Worm (Caenorhabditis elegans): ENCODE data around the gene T26C12.1.

Gene T26C12.1

DNA sequence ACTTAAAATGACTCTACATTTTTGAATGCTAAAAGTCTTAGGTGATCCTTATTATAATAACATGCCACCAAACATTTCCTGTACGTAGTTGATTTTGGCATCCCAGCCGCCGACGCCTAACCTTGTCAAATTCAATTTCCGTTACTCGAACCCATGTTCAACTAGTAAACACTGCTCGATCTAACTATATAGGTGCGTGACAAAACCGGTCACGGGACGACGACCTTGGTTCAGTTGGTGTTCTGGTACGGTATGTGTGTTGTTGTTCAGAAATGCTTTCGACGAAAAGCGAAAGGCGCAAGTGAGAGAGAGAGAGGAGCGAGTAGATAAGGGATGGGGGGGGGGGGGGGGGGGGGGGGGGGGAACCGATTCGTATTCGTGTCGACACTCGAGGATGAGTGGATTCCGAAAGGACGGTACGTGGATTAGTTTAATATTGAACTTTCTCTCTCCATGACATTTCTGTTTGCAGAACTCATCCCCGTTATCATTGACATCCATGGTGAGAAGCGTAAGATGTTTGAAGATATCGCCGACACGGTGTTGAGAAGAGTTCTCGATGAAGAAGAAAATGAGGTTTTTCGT, 33.4 kb downstream of the T26C12.1 start, which contains the start of gene W08E12.8:
Gene W08E12.8 (plus strand): TSS at position 395 of the 585 bp plus-strand sequence.
- TF ChIP-seq ztf-25 (GFP tag; IDR thresholded peaks at IDR 0.05), result no peak
- TF ChIP-seq zfh-2 (GFP tag; conservative IDR thresholded peaks at IDR 0.05), result peak; percentile 72; the same call in 1 of the 2 replicates
- TF ChIP-seq egrh-3 (GFP tag; IDR thresholded peaks at IDR 0.05), result peak; percentile 78; the same call in 1 of the 2 replicates

DNA sequence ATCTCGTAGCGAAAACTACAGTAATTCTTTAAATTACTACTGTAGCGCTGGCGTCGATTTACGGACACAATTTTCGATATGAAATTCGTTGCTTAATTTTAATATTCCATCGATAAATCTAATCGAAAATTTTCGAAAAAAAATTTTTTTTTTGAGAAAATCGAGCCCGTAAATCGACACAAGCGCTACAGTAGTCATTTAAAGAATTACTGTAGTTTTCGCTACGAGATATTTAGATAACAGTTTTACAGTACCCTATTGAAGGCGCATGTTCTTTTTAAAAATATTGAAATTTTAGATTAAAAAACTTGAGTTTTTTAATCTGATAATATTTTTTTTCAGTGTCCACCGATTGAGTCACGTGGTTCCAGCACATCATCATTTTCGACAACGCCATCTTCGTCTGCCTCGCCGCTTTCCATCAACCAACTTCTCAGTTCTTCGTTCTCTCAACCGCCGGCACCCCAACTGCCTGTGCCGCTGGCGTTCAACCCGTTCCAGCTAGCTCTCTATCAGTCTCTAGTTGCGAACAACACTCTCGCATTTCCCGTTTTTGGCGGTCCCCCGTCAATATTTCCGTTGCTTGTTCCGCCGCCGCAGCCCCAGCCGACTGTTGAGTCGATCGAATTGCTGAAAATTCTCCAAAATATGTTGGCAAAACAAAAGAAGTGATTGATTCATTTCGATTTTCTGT, 35.2 kb downstream of the T26C12.1 start:
- TF ChIP-seq lsl-1 (GFP tag; optimal IDR thresholded peaks at IDR 0.05), result peak; percentile 86
- TF ChIP-seq ets-4 (GFP tag; optimal IDR thresholded peaks at IDR 0.05), result no peak
- TF ChIP-seq snpc-3.4 (tag; optimal IDR thresholded peaks at IDR 0.05), result no peak
- peak; percentile 8 for TF ChIP-seq xnd-1 (tag; optimal IDR thresholded peaks at IDR 0.05)
- peak; percentile 50; the same call in 1 of the 2 replicates for TF ChIP-seq madf-6 (GFP tag; IDR thresholded peaks at IDR 0.05)
- peak; percentile 61; the same call in 1 of the 2 replicates for TF ChIP-seq zfh-2 (GFP tag; conservative IDR thresholded peaks at IDR 0.05)
- TF ChIP-seq F33H1.4 (GFP tag; IDR thresholded peaks at IDR 0.05), result peak; percentile 61
- TF ChIP-seq ekl-4 (GFP tag; IDR thresholded peaks at IDR 0.05), result peak; percentile 40; the same call in 1 of the 2 replicates
- TF ChIP-seq lin-26 (GFP tag; IDR thresholded peaks at IDR 0.05), result 0 out of 2 replicates have a peak, but pooled peaks have one; percentile 56

ce11 chrIV:3294553-3295185, 36.0 kb downstream of the T26C12.1 start, which contains the start of gene W08E12.7:
TSS of gene W08E12.7 (plus strand) at chrIV:3295135.
- TF ChIP-seq lsy-27 (tag; optimal IDR thresholded peaks at IDR 0.05; ENCODE audit: borderline replicate concordance, insufficient read depth) (no peak), lsl-1 (GFP tag; optimal IDR thresholded peaks at IDR 0.05) (peak; percentile 92), madf-8 (GFP tag; conservative IDR thresholded peaks at IDR 0.05) (peak; percentile 87), ZK185.1 (tag; optimal IDR thresholded peaks at IDR 0.05; ENCODE audit: poor library complexity, severe bottlenecking) (peak; percentile 87), unc-130 (GFP tag; optimal IDR thresholded peaks at IDR 0.05) (peak; percentile 91), bed-1 (GFP tag; IDR thresholded peaks at IDR 0.05) (no peak), hlh-26 (GFP tag; conservative IDR thresholded peaks at IDR 0.05) (no peak), attf-5 (GFP tag; optimal IDR thresholded peaks at IDR 0.05) (peak; percentile 99), B0019.2 (GFP tag; conservative IDR thresholded peaks at IDR 0.05) (peak; percentile 93), K11D2.4 (GFP tag; IDR thresholded peaks at IDR 0.05) (peak; percentile 83), egl-18 (GFP tag; IDR thresholded peaks at IDR 0.05) (no peak), F49E8.2 (tag; optimal IDR thresholded peaks at IDR 0.05; ENCODE audit: insufficient read depth) (peak; percentile 94), sdz-38 (tag; optimal IDR thresholded peaks at IDR 0.05) (no peak), ztf-26 (tag; optimal IDR thresholded peaks at IDR 0.05) (peak; percentile 2), sptf-2 (GFP tag; optimal IDR thresholded peaks at IDR 0.05) (peak; percentile 61), ztf-6 (GFP tag; IDR thresholded peaks at IDR 0.05) (peak; percentile 67; the same call in 1 of the 2 replicates), madf-6 (GFP tag; IDR thresholded peaks at IDR 0.05) (peak; percentile 94), him-1 (tag; optimal IDR thresholded peaks at IDR 0.05) (peak; percentile 30), B0261.1 (tag; optimal IDR thresholded peaks at IDR 0.05) (peak; percentile 18), hmg-20 (GFP tag; IDR thresholded peaks at IDR 0.05) (0 out of 2 replicates have a peak, but pooled peaks have one; percentile 10), snpc-3.4 (tag; optimal IDR thresholded peaks at IDR 0.05) (peak; percentile 91), rpc-1 (optimal IDR thresholded peaks at IDR 0.05) (no peak), rpc-1 (tag; optimal IDR thresholded peaks at IDR 0.05) (no peak), efl-1 (GFP tag; optimal IDR thresholded peaks at IDR 0.05) (peak; percentile 94), T26A5.8 (tag; optimal IDR thresholded peaks at IDR 0.05) (no peak), aptf-3 (GFP tag; IDR thresholded peaks at IDR 0.05) (no peak), mel-28 (tag; optimal IDR thresholded peaks at IDR 0.05; ENCODE audit: borderline replicate concordance) (no peak), pbrm-1 (GFP tag; IDR thresholded peaks at IDR 0.05) (peak; percentile 91), ceh-40 (GFP tag; IDR thresholded peaks at IDR 0.05) (no peak), repo-1 (tag; optimal IDR thresholded peaks at IDR 0.05) (no peak), ztf-3 (GFP tag; optimal IDR thresholded peaks at IDR 0.05) (no peak), die-1 (tag; optimal IDR thresholded peaks at IDR 0.05) (peak; percentile 45), egl-44 (GFP tag; IDR thresholded peaks at IDR 0.05) (no peak), bed-2 (GFP tag; IDR thresholded peaks at IDR 0.05) (0 out of 2 replicates have a peak, but pooled peaks have one; percentile 38)
